Worm (Caenorhabditis elegans): ENCODE measurements around the gene B0035.13.

DNA sequence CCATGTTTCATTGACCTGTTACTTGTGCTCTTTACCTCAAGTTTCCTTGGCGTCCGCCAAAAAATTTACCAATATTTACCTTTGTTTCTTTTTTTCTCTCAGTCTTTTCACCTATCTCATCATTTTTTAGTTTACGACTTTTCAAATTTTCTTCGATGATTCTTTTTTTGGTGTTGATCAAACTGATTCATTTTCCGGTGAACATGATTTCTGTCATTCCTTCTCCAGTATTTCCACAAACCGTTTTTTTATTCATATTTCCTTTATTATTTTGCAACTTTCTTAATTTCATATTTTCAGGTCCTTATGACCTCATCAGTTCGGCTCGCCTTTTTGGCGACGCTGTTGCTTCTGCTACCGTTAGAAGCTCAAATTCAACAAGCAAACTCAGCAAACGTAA is 19.0 kb downstream of the B0035.13 start, which contains the start of gene F54D1.6:
- TF ChIP-seq dmd-6 (GFP tag; IDR thresholded peaks at IDR 0.05): no peak
- TF ChIP-seq lin-39 (tag; optimal IDR thresholded peaks at IDR 0.05): no peak
- no peak for TF ChIP-seq ama-1 (optimal IDR thresholded peaks at IDR 0.05)
- TF ChIP-seq ZK546.5 (tag; optimal IDR thresholded peaks at IDR 0.05): no peak
- TF ChIP-seq nhr-76 (tag; optimal IDR thresholded peaks at IDR 0.05): no peak
- no peak for TF ChIP-seq unc-39 (tag; optimal IDR thresholded peaks at IDR 0.05)
- TF ChIP-seq T20F7.1 (GFP tag; optimal IDR thresholded peaks at IDR 0.05): no peak
- TF ChIP-seq nhr-77 (tag; optimal IDR thresholded peaks at IDR 0.05): no peak
- TF ChIP-seq zag-1 (tag; optimal IDR thresholded peaks at IDR 0.05): no peak
- TF ChIP-seq nhr-10 (tag; optimal IDR thresholded peaks at IDR 0.05): no peak
- no peak for TF ChIP-seq pha-4 (GFP tag; IDR thresholded peaks at IDR 0.05)
- TF ChIP-seq pha-4 (tag; optimal IDR thresholded peaks at IDR 0.05): no peak
- no peak for TF ChIP-seq mep-1 (tag; optimal IDR thresholded peaks at IDR 0.05)
- TF ChIP-seq lin-13 (GFP tag; optimal IDR thresholded peaks at IDR 0.05): no peak

All from whole organism, L4 larva.